Worm (Caenorhabditis elegans): ENCODE data around the gene K07D4.9.

Gene K07D4.9

DNA sequence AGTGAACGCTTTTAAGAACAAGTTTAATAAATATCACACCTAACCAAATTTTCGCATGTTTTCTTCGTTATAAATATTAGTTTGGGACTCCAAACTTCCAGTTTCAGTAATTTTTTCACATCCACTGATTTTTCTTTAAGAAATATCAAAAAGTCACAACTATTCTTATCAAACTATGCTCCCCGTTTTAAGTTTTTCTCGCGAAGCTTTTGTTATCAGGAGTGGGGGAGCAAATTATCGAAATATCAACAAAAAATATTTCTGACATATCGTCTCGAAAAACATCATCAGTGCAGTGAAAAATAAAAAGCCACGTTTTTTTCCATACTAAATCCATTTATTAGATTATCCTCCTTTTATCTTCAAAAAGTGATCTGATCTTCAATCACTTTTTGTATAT lies 36.3 kb upstream of the K07D4.9 start:
- TF ChIP-seq pqm-1 (tag; optimal IDR thresholded peaks at IDR 0.05), result peak; percentile 22
- peak; percentile 82 for TF ChIP-seq elt-2 (tag; optimal IDR thresholded peaks at IDR 0.05)
- no peak for TF ChIP-seq mml-1 (tag; optimal IDR thresholded peaks at IDR 0.05)

DNA sequence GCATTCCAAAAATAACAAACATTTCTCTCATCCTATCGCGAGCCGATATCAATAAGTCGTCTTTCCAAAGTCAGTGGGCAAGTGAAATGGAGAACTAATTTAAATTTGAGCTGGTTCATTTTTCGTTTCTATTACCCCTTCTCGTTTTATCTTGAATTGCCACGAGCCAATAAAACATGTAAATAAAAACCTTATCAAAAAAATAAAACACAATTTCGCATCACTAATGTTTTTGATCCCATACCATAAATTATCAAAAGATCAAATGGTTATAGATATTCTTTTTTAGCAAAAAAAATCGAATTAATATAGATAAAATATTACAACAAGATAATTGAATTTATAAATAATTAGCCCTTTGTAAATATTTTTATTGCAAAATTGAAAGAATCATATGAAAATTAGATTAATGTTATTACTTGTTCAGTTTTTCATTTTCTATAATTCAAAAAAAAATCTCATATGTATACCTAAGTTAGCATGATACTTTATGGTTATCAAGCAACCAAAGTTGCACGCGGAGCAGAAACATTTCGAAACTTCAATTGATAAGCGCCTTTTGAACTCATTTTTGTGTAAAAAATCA lies 35.6 kb upstream of the K07D4.9 start, which contains the start of gene Y14H12A.1:
Y14H12A.1 (plus strand) TSS at position 536 of the 586 bp plus-strand sequence.
- TF ChIP-seq elt-2 (tag; optimal IDR thresholded peaks at IDR 0.05) (peak; percentile 63), mdl-1 (tag; optimal IDR thresholded peaks at IDR 0.05) (no peak), pqm-1 (tag; optimal IDR thresholded peaks at IDR 0.05) (peak; percentile 24), pha-4 (tag; optimal IDR thresholded peaks at IDR 0.05) (peak; percentile 7)

DNA sequence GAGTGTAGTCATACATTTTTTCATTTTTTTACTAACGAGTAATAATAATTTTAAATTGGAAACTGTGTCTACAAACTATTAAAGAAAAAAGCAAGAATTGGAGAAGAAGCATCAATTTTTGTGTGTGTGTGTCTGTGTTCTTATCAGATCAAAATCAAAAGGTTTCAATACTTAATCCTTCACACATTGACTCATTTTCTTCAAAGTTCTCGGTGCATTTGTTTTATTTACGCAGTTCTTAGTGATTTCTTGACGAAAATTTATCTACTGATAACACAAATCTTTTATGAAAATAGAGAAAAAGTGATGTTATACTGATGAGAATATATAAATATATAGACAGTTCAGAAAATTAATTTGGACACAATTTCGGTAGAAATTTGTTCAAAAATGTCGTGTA lies 32.4 kb upstream of the K07D4.9 start, which contains the start of gene clc-22:
clc-22 (minus strand) TSS at position 71 of the 400 bp plus-strand sequence.
- TF ChIP-seq nhr-23 (tag; optimal IDR thresholded peaks at IDR 0.05) (no peak), nhr-25 (tag; optimal IDR thresholded peaks at IDR 0.05) (no peak), pqm-1 (tag; optimal IDR thresholded peaks at IDR 0.05) (peak; percentile 47), elt-2 (tag; optimal IDR thresholded peaks at IDR 0.05) (peak; percentile 53), lin-39 (tag; optimal IDR thresholded peaks at IDR 0.05) (no peak)

DNA sequence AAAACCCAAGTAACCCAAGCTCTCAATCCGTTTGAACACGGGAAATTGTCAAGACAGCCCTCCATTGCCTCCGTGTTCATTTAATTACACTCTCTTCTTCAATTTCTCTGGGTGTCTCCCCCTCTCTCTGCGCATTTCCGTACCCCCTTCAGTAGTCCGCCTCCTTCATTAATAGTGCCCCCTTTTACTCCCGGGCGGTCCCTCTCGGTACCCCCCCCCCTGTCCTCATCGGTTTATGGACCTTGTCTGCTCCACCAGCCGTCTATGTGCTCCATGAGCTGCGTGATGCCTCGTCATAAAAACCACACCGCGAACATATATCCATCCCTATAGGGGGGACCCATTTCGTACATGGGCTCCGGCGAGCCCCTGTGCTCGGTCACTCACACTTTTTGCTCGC lies 28.8 kb upstream of the K07D4.9 start:
- no peak for TF ChIP-seq egl-27 (tag; optimal IDR thresholded peaks at IDR 0.05)
- TF ChIP-seq lin-39 (tag; optimal IDR thresholded peaks at IDR 0.05), result peak; percentile 34

DNA sequence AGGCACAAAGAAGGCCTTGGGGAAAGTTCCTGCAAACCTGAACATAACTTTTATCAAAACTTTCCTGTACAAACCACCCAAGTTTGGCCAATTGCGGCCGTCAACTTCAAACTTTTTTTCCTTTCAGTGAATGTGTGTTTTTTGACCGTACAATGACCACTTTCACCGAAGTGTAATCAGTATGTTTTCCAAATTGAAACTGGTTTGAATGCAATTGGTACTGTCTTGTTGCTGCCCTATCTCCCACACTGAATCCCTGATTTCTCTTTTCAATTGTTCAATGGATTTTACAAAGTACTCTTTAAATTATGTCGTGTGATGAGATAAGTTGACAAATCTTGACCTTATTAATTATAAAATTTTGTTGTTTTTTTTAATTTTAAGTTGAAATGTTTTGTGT lies 27.9 kb upstream of the K07D4.9 start:
- no peak for TF ChIP-seq jun-1 (tag; optimal IDR thresholded peaks at IDR 0.05)
- no peak for TF ChIP-seq sea-2 (GFP tag; optimal IDR thresholded peaks at IDR 0.05)
- no peak for TF ChIP-seq nhr-237 (tag; optimal IDR thresholded peaks at IDR 0.05)
- TF ChIP-seq lin-15B (tag; optimal IDR thresholded peaks at IDR 0.05), result no peak
- no peak for TF ChIP-seq pha-4 (tag; optimal IDR thresholded peaks at IDR 0.05)
- TF ChIP-seq daf-12 (tag; optimal IDR thresholded peaks at IDR 0.05), result no peak
- TF ChIP-seq nhr-11 (tag; optimal IDR thresholded peaks at IDR 0.05), result no peak
- TF ChIP-seq zag-1 (tag; optimal IDR thresholded peaks at IDR 0.05), result no peak
- no peak for TF ChIP-seq egl-5 (tag; optimal IDR thresholded peaks at IDR 0.05)
- no peak for TF ChIP-seq unc-62 (GFP tag; optimal IDR thresholded peaks at IDR 0.05)

DNA sequence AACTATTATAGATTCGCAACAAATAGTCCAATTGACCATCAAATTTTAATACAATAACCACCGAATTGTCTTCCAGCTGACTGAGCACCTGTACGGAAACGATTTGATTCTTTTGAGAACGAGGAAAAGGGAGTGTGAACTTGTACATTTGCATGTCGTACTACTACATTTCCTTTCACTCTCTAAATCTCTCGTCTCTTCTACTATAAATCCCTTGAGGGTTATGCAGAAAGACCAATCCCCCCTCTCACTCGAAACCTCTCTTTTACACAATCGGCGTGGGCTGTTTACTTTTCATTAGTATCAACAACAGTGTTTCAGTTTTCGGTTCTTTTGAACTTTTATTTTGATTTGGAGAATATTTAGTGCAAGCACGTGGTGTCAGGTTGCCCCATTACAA lies 26.2 kb upstream of the K07D4.9 start:
- TF ChIP-seq nhr-28 (tag; optimal IDR thresholded peaks at IDR 0.05) (no peak), aly-2 (tag; optimal IDR thresholded peaks at IDR 0.05) (no peak), elt-2 (tag; optimal IDR thresholded peaks at IDR 0.05) (no peak), elt-1 (tag; optimal IDR thresholded peaks at IDR 0.05) (no peak), nhr-77 (tag; optimal IDR thresholded peaks at IDR 0.05) (no peak), nhr-23 (tag; optimal IDR thresholded peaks at IDR 0.05) (no peak), ZK546.5 (tag; optimal IDR thresholded peaks at IDR 0.05) (no peak), nhr-25 (tag; optimal IDR thresholded peaks at IDR 0.05) (no peak)

DNA sequence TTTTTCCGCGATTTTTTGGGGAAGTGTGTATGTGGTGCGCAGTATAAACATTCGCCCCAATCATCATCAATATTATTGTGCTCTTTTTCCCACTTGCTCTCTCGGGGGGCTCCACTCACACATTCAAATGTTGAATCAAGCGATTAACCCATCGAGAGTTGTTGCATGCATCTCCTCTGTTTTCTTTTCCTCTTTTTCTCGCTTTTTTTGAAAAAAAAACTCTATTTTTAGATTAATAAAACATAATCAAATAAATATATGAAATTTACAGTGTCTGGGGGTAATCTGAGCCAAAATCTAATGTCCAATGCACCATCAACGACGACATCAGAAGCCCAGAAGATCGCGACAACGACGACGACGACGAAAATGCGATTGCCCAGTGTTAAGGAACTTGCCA lies 23.8 kb upstream of the K07D4.9 start, which contains the start of gene ephx-1:
ephx-1 (plus strand) TSS at position 301 of the 400 bp plus-strand sequence.
- TF ChIP-seq sea-2 (GFP tag; optimal IDR thresholded peaks at IDR 0.05) (no peak), fkh-10 (GFP tag; optimal IDR thresholded peaks at IDR 0.05) (no peak), unc-39 (tag; optimal IDR thresholded peaks at IDR 0.05) (no peak), pha-4 (tag; optimal IDR thresholded peaks at IDR 0.05) (peak; percentile 19), elt-2 (tag; optimal IDR thresholded peaks at IDR 0.05) (no peak)

DNA sequence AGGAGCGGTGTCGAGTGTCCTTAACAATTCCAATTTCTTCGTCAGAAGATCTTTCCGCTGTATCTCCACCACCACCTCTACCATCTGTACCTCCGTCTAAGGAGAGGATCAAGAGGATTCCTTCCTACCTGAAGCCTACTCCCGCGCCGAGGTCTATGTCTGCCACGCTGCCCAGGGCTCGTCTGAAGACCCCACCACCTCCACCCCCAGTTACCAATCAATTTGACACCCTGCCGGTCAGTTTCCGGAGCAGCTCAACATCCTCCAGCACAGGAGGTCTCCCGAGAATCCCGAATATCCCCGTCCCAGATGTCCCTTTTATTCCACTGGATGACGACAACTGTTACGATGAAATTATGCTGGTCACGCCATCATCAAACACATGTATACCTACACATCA lies 20.4 kb upstream of the K07D4.9 start:
- no peak for TF ChIP-seq nhr-77 (tag; optimal IDR thresholded peaks at IDR 0.05)
- TF ChIP-seq skn-1 (tag; optimal IDR thresholded peaks at IDR 0.05), result no peak
- TF ChIP-seq nhr-11 (tag; optimal IDR thresholded peaks at IDR 0.05), result no peak
- TF ChIP-seq aly-2 (tag; optimal IDR thresholded peaks at IDR 0.05), result no peak
- TF ChIP-seq mdl-1 (tag; optimal IDR thresholded peaks at IDR 0.05), result no peak
- no peak for TF ChIP-seq mml-1 (tag; optimal IDR thresholded peaks at IDR 0.05)
- no peak for TF ChIP-seq ama-1 (optimal IDR thresholded peaks at IDR 0.05)
- no peak for TF ChIP-seq nhr-28 (tag; optimal IDR thresholded peaks at IDR 0.05)
- TF ChIP-seq tbx-2 (tag; optimal IDR thresholded peaks at IDR 0.05), result no peak
- no peak for TF ChIP-seq ztf-11 (tag; optimal IDR thresholded peaks at IDR 0.05)
- TF ChIP-seq snpc-4 (tag; optimal IDR thresholded peaks at IDR 0.05), result no peak
- TF ChIP-seq nhr-25 (tag; optimal IDR thresholded peaks at IDR 0.05), result no peak
- TF ChIP-seq ceh-9 (tag; optimal IDR thresholded peaks at IDR 0.05), result no peak
- no peak for TF ChIP-seq elt-1 (tag; optimal IDR thresholded peaks at IDR 0.05)
- no peak for TF ChIP-seq elt-2 (tag; optimal IDR thresholded peaks at IDR 0.05)
